Worm (Caenorhabditis elegans) whole organism, L4 larva: ENCODE data around the gene rgs-2.

Source experiments
- F37D6.2 ChIP-seq: sonication (generic microtip); optimal IDR thresholded peaks from 2 replicates; lab custom pipeline; 2016; ENCODE audit warnings: mild to moderate bottlenecking, missing genetic modification characterization, missing compliant biosample characterization
- F44E2.7 ChIP-seq: fragments of 200-800 bp; sonication (Bioruptor generic); IDR thresholded peaks from 2 replicates; pipeline ENCODE4 v2.1.2; 2022; ENCODE audit warnings: missing genetic modification characterization, missing compliant biosample characterization
- T20F7.1 ChIP-seq: fragments of 200-800 bp; sonication (Bioruptor generic); optimal IDR thresholded peaks from 2 replicates; lab custom pipeline; 2018; ENCODE audit warnings: mild to moderate bottlenecking, missing genetic modification characterization, missing compliant biosample characterization
- ZK337.2 ChIP-seq: fragments of 200-800 bp; sonication (Bioruptor generic); IDR thresholded peaks from 2 replicates; pipeline ENCODE4 v1.3.6; 2022; ENCODE audit warnings: missing genetic modification reagents, missing genetic modification characterization, missing compliant biosample characterization
- aha-1 ChIP-seq: fragments of 150-350 bp; peaks from one replicate; lab custom pipeline; 2014; ENCODE audit warnings: missing biosample characterization, missing genetic modification characterization
- arid-1 ChIP-seq: fragments of 200-800 bp; sonication (Bioruptor generic); conservative IDR thresholded peaks from 2 replicates; pipeline ENCODE4 v1.3.6; 2022; ENCODE audit warnings: missing genetic modification reagents, missing genetic modification characterization, missing compliant biosample characterization
- ceh-20 ChIP-seq: fragments of 200-800 bp; sonication (Bioruptor generic); IDR thresholded peaks from 2 replicates; pipeline ENCODE4 v1.3.6; 2022; ENCODE audit warnings: missing genetic modification reagents, missing genetic modification characterization, missing compliant biosample characterization
- ceh-28 ChIP-seq: fragments of 150-350 bp; optimal IDR thresholded peaks from 2 replicates; lab custom pipeline; 2014; ENCODE audit warnings: missing biosample characterization, missing genetic modification reagents, missing genetic modification characterization
- ceh-32 ChIP-seq: sonication (generic microtip); optimal IDR thresholded peaks from 2 replicates; lab custom pipeline; 2016; ENCODE audit warnings: mild to moderate bottlenecking, missing genetic modification characterization, missing compliant biosample characterization; ENCODE audit not compliant: poor library complexity
- ceh-44 ChIP-seq: fragments of 200-800 bp; sonication (Bioruptor generic); IDR thresholded peaks from 2 replicates; pipeline ENCODE4 v1.3.6; 2022; ENCODE audit warnings: missing genetic modification reagents, missing genetic modification characterization, missing compliant biosample characterization
- ces-1 ChIP-seq: fragments of 150-350 bp; sonication (generic microtip); optimal IDR thresholded peaks from 4 replicates; lab custom pipeline; 2014; ENCODE audit warnings: missing biosample characterization, missing genetic modification reagents, missing genetic modification characterization
- cey-2 ChIP-seq: sonication (generic microtip); optimal IDR thresholded peaks from 3 replicates; lab custom pipeline; 2017; ENCODE audit warnings: missing genetic modification characterization, mild to moderate bottlenecking, missing compliant biosample characterization, antibody characterized with exemption, borderline replicate concordance; ENCODE audit not compliant: insufficient read depth
- ctbp-1 ChIP-seq: fragments of 200-800 bp; sonication (Bioruptor generic); IDR thresholded peaks from 2 replicates; pipeline ENCODE4 v1.3.6; 2022; ENCODE audit warnings: missing genetic modification reagents, missing genetic modification characterization, missing compliant biosample characterization
- daf-12 ChIP-seq: fragments of 150-350 bp; optimal IDR thresholded peaks from 2 replicates; lab custom pipeline; 2014; ENCODE audit warnings: missing biosample characterization, missing genetic modification reagents, missing genetic modification characterization
- daf-16 ChIP-seq, 3 experiments: sonication (generic microtip); optimal IDR thresholded peaks; 2 replicates each; lab custom pipeline; 2016 to 2017; ENCODE audit warnings: missing genetic modification characterization in 3 of 3, missing genetic modification reagents in 3 of 3, mild to moderate bottlenecking in 2 of 3, missing compliant biosample characterization in 2 of 3, missing biosample characterization in 1 of 3, moderate library complexity in 1 of 3
- daf-8 ChIP-seq: fragments of 200-800 bp; sonication (Bioruptor generic); IDR thresholded peaks from 2 replicates; pipeline ENCODE4 v1.3.6; 2022; ENCODE audit warnings: missing genetic modification characterization, missing compliant biosample characterization
- dmd-9 ChIP-seq: fragments of 200-800 bp; sonication (Bioruptor generic); IDR thresholded peaks from 2 replicates; pipeline ENCODE4 v1.3.6; 2022; ENCODE audit warnings: missing genetic modification reagents, missing genetic modification characterization, missing compliant biosample characterization
- duxl-1 ChIP-seq: sonication (generic microtip); optimal IDR thresholded peaks from 2 replicates; lab custom pipeline; 2016; ENCODE audit warnings: mild to moderate bottlenecking, missing genetic modification characterization, moderate library complexity, missing compliant biosample characterization; ENCODE audit not compliant: poor library complexity
- egl-27 ChIP-seq: sonication (generic microtip); optimal IDR thresholded peaks from 3 replicates; lab custom pipeline; 2017; ENCODE audit warnings: missing biosample characterization, missing genetic modification reagents, missing genetic modification characterization
- egl-43 ChIP-seq: fragments of 200-800 bp; sonication (Bioruptor generic); IDR thresholded peaks from 2 replicates; pipeline ENCODE4 v1.3.6; 2022; ENCODE audit warnings: missing genetic modification reagents, missing genetic modification characterization, missing compliant biosample characterization
- fos-1 ChIP-seq: fragments of 150-350 bp; optimal IDR thresholded peaks from 2 replicates; lab custom pipeline; 2014; ENCODE audit warnings: missing biosample characterization, missing genetic modification characterization
- hlh-11 ChIP-seq: fragments of 200-800 bp; sonication (Bioruptor generic); optimal IDR thresholded peaks from 2 replicates; lab custom pipeline; 2018; ENCODE audit warnings: mild to moderate bottlenecking, missing genetic modification characterization, missing compliant biosample characterization
- hlh-30 ChIP-seq: sonication (generic microtip); optimal IDR thresholded peaks from 2 replicates; lab custom pipeline; 2017; ENCODE audit warnings: antibody characterized with exemption, mild to moderate bottlenecking, missing genetic modification characterization, missing compliant biosample characterization; ENCODE audit not compliant: insufficient read depth
- hmg-1.1 ChIP-seq: fragments of 200-800 bp; sonication (Bioruptor generic); IDR thresholded peaks from 2 replicates; pipeline ENCODE4 v1.3.6; 2022; ENCODE audit warnings: missing genetic modification reagents, missing genetic modification characterization, missing compliant biosample characterization
- jun-1 ChIP-seq: fragments of 150-350 bp; optimal IDR thresholded peaks from 2 replicates; lab custom pipeline; 2014; ENCODE audit warnings: missing biosample characterization, missing genetic modification reagents, missing genetic modification characterization
- lim-7 ChIP-seq: fragments of 200-800 bp; sonication (Bioruptor generic); IDR thresholded peaks from 2 replicates; pipeline ENCODE4 v1.3.6; 2022; ENCODE audit warnings: missing genetic modification characterization, missing compliant biosample characterization
- lin-1 ChIP-seq: fragments of 200-800 bp; sonication (Bioruptor generic); IDR thresholded peaks from 2 replicates; pipeline ENCODE4 v1.3.6; 2022; ENCODE audit warnings: missing genetic modification reagents, missing genetic modification characterization, missing compliant biosample characterization
- lin-13 ChIP-seq: fragments of 150-350 bp; optimal IDR thresholded peaks from 2 replicates; lab custom pipeline; 2014; ENCODE audit warnings: missing biosample characterization, missing genetic modification reagents, missing genetic modification characterization
- lin-38 ChIP-seq: fragments of 200-800 bp; sonication (Bioruptor generic); IDR thresholded peaks from 2 replicates; pipeline ENCODE4 v1.3.6; 2022; ENCODE audit warnings: missing genetic modification reagents, missing genetic modification characterization, missing compliant biosample characterization
- lsy-2 ChIP-seq, 2 experiments: fragments of 150-350 bp in 1 of 2; sonication (generic microtip) in 1 of 2; optimal IDR thresholded peaks; 2 replicates each; lab custom pipeline; 2014 to 2017; ENCODE audit warnings: missing biosample characterization in 2 of 2, missing genetic modification characterization in 2 of 2
- mdt-29 ChIP-seq: fragments of 200-800 bp; sonication (Bioruptor generic); IDR thresholded peaks from 2 replicates; pipeline ENCODE4 v1.3.6; 2022; ENCODE audit warnings: missing genetic modification reagents, missing genetic modification characterization, missing compliant biosample characterization
- mep-1 ChIP-seq: fragments of 150-350 bp; sonication (generic microtip); optimal IDR thresholded peaks from 3 replicates; lab custom pipeline; 2014; ENCODE audit warnings: missing biosample characterization, missing genetic modification characterization
- mes-2 ChIP-seq: sonication (generic microtip); optimal IDR thresholded peaks from 2 replicates; lab custom pipeline; 2016; ENCODE audit warnings: missing genotype, mild to moderate bottlenecking, missing genetic modification characterization, missing compliant biosample characterization; ENCODE audit not compliant: poor library complexity, severe bottlenecking
- mxl-3 ChIP-seq: fragments of 200-800 bp; sonication (Bioruptor generic); optimal IDR thresholded peaks from 2 replicates; lab custom pipeline; 2018; ENCODE audit warnings: mild to moderate bottlenecking, missing genetic modification characterization, missing compliant biosample characterization
- nhr-11 ChIP-seq: fragments of 150-350 bp; optimal IDR thresholded peaks from 2 replicates; lab custom pipeline; 2014; ENCODE audit warnings: missing biosample characterization, missing genetic modification characterization
- nhr-25 ChIP-seq: sonication (generic microtip); optimal IDR thresholded peaks from 2 replicates; lab custom pipeline; 2017; ENCODE audit warnings: missing genetic modification characterization, mild to moderate bottlenecking, missing compliant biosample characterization, antibody characterized with exemption, moderate library complexity, borderline replicate concordance; ENCODE audit not compliant: insufficient read depth
- nhr-48 ChIP-seq: sonication (generic microtip); optimal IDR thresholded peaks from 2 replicates; lab custom pipeline; 2016; ENCODE audit warnings: mild to moderate bottlenecking, missing genetic modification characterization, missing compliant biosample characterization
- nhr-77 ChIP-seq: fragments of 150-350 bp; optimal IDR thresholded peaks from 2 replicates; lab custom pipeline; 2014; ENCODE audit warnings: missing biosample characterization, missing genetic modification characterization
- rbr-2 ChIP-seq: sonication (generic microtip); optimal IDR thresholded peaks from 2 replicates; lab custom pipeline; 2016; ENCODE audit warnings: missing genotype, missing genetic modification characterization, missing compliant biosample characterization
- skn-1 ChIP-seq: fragments of 150-350 bp; optimal IDR thresholded peaks from 2 replicates; lab custom pipeline; 2014; ENCODE audit warnings: missing biosample characterization, missing genetic modification characterization
- spr-3 ChIP-seq: fragments of 200-800 bp; sonication (Bioruptor generic); optimal IDR thresholded peaks from 2 replicates; lab custom pipeline; 2018; ENCODE audit warnings: mild to moderate bottlenecking, missing genetic modification characterization, missing compliant biosample characterization
- unc-130 ChIP-seq: sonication (generic microtip); optimal IDR thresholded peaks from 2 replicates; lab custom pipeline; 2016; ENCODE audit warnings: missing genetic modification reagents, missing genetic modification characterization, missing compliant biosample characterization
- vab-7 ChIP-seq: fragments of 200-800 bp; sonication (Bioruptor generic); IDR thresholded peaks from 2 replicates; pipeline ENCODE4 v1.3.6; 2022; ENCODE audit warnings: missing genetic modification reagents, missing genetic modification characterization, missing compliant biosample characterization
- zfp-3 ChIP-seq: fragments of 200-800 bp; sonication (Bioruptor generic); conservative IDR thresholded peaks from 2 replicates; pipeline ENCODE4 v1.3.6; 2022; ENCODE audit warnings: missing genetic modification reagents, missing genetic modification characterization, missing compliant biosample characterization
- zip-11 ChIP-seq: fragments of 200-800 bp; sonication (Bioruptor generic); IDR thresholded peaks from 2 replicates; pipeline ENCODE4 v1.3.6; 2022; ENCODE audit warnings: missing genetic modification characterization, missing compliant biosample characterization
- zip-2 ChIP-seq: fragments of 150-350 bp; optimal IDR thresholded peaks from 2 replicates; lab custom pipeline; 2014; ENCODE audit warnings: missing biosample characterization, missing genetic modification characterization

rgs-2 gene

ce11 chrX:12712353-12712752, at the start of gene rgs-2:
rgs-2 (plus strand) TSS chrX:12712653.
- no peak for TF ChIP-seq dmd-9 (GFP tag; lab: Robert Waterston, UW)
- TF ChIP-seq lin-13 = no peak
- no peak for TF ChIP-seq rbr-2 (tag; lab: Kevin White, UChicago)
- TF ChIP-seq cey-2 (tag; lab: Kevin White, UChicago) = no peak
- no peak for TF ChIP-seq lsy-2 (tag; optimal IDR thresholded peaks at IDR 0.05; lab: Kevin White, UChicago)
- TF ChIP-seq nhr-11 (tag; lab: Kevin White, UChicago) = no peak

- no peak for TF ChIP-seq ceh-20
- TF ChIP-seq mxl-3 (GFP tag; lab: Kevin White, UChicago) = no peak
- TF ChIP-seq egl-27 (tag; lab: Kevin White, UChicago) = no peak
- TF ChIP-seq fos-1 (tag; lab: Kevin White, UChicago) = no peak
- TF ChIP-seq F44E2.7 (GFP tag; lab: Robert Waterston, UW) = no peak
- TF ChIP-seq F37D6.2 (tag; lab: Kevin White, UChicago) = no peak
- TF ChIP-seq lin-38 (GFP tag; lab: Robert Waterston, UW) = no peak
- no peak for TF ChIP-seq daf-12
- no peak for TF ChIP-seq dmd-9 (GFP tag; lab: Robert Waterston, UW)
- TF ChIP-seq zip-11 (GFP tag; lab: Robert Waterston, UW) = no peak
- TF ChIP-seq vab-7 = no peak
- peak; percentile 10 for TF ChIP-seq duxl-1 (tag; lab: Kevin White, UChicago)
- no peak for TF ChIP-seq jun-1 (tag; lab: Kevin White, UChicago)
- TF ChIP-seq lin-13 = no peak
- TF ChIP-seq rbr-2 (tag; lab: Kevin White, UChicago) = no peak
- TF ChIP-seq ceh-44 (GFP tag; lab: Robert Waterston, UW) = no peak
- no peak for TF ChIP-seq egl-43 (GFP tag; lab: Robert Waterston, UW)
- no peak for TF ChIP-seq lin-1 (GFP tag; lab: Robert Waterston, UW)
- no peak for TF ChIP-seq nhr-77
- no peak for TF ChIP-seq ces-1 (GFP tag; lab: Kevin White, UChicago)
- TF ChIP-seq unc-130 (GFP tag; lab: Kevin White, UChicago) = no peak
- no peak for TF ChIP-seq mes-2 (tag; lab: Kevin White, UChicago)
- peak; percentile 95 for TF ChIP-seq aha-1 (tag; lab: Kevin White, UChicago)
- TF ChIP-seq ctbp-1 (GFP tag; lab: Robert Waterston, UW) = peak; percentile 21; the same call in 1 of the 2 replicates
- TF ChIP-seq nhr-25 (tag; lab: Kevin White, UChicago) = peak; percentile 47
- TF ChIP-seq skn-1 (tag; lab: Kevin White, UChicago) = no peak
- TF ChIP-seq mep-1 (tag; lab: Kevin White, UChicago) = no peak
- TF ChIP-seq hlh-11 (tag; lab: Kevin White, UChicago) = no peak
- no peak for TF ChIP-seq ceh-32 (tag; lab: Kevin White, UChicago)
- TF ChIP-seq mdt-29 (GFP tag; lab: Robert Waterston, UW) = no peak
Observed at ce11 chrX:12663114-12663513, 49.3 kb upstream of the rgs-2 start.

- peak; percentile 56 for TF ChIP-seq hlh-30 (tag; lab: Kevin White, UChicago)
- no peak for TF ChIP-seq mxl-3 (GFP tag; lab: Kevin White, UChicago)
- TF ChIP-seq nhr-48 = no peak
- TF ChIP-seq hmg-1.1 = 0 out of 2 replicates have a peak, but pooled peaks have one; percentile 36
- TF ChIP-seq cey-2 (tag; lab: Kevin White, UChicago) = no peak
- no peak for TF ChIP-seq F37D6.2 (tag; lab: Kevin White, UChicago)
- TF ChIP-seq spr-3 (GFP tag; lab: Kevin White, UChicago) = peak; percentile 39
- no peak for TF ChIP-seq vab-7
- TF ChIP-seq arid-1 (GFP tag; lab: Robert Waterston, UW) = no peak
- TF ChIP-seq zip-2 (tag; lab: Kevin White, UChicago) = no peak
- TF ChIP-seq dmd-9 (GFP tag; lab: Robert Waterston, UW) = peak; percentile 41; the same call in 1 of the 2 replicates
- TF ChIP-seq daf-8 = no peak
- peak; percentile 61; the same call in 1 of the 2 replicates for TF ChIP-seq lim-7 (GFP tag; lab: Robert Waterston, UW)
- no peak for TF ChIP-seq T20F7.1 (GFP tag; lab: Kevin White, UChicago)
- no peak for TF ChIP-seq daf-16 (GFP tag; optimal IDR thresholded peaks at IDR 0.05; lab: Kevin White, UChicago)
- TF ChIP-seq daf-16 (tag; optimal IDR thresholded peaks at IDR 0.05; lab: Kevin White, UChicago) = peak; percentile 41
- TF ChIP-seq ZK337.2 (GFP tag; lab: Robert Waterston, UW) = no peak
- TF ChIP-seq zfp-3 (GFP tag; lab: Robert Waterston, UW) = 0 out of 2 replicates have a peak, but pooled peaks have one; percentile 11
- 0 out of 2 replicates have a peak, but pooled peaks have one; percentile 6 for TF ChIP-seq lin-38 (GFP tag; lab: Robert Waterston, UW)
- TF ChIP-seq lsy-2 (tag; optimal IDR thresholded peaks at IDR 0.05; lab: Kevin White, UChicago) = peak in 1 of 2 experiments; percentile 37
- no peak for TF ChIP-seq ceh-28 (tag; lab: Kevin White, UChicago)
Observed at ce11 chrX:12663537-12663936, 48.9 kb upstream of the rgs-2 start, which contains the start of gene nlp-76. nlp-76 (minus strand) TSS chrX:12663903.
